Fruit fly (Drosophila melanogaster) whole organism, embryonic: ENCODE measurements around the gene Pep.

Source experiments
- Ada2b ChIP-seq: fragments of 200-800 bp; sonication (Bioruptor generic); IDR thresholded peaks from 2 replicates; pipeline ENCODE4 v1.3.6; 2022; ENCODE audit warnings: missing biosample characterization, missing genetic modification characterization
- BtbVII ChIP-seq: fragments of 200-800 bp; sonication (Bioruptor generic); optimal IDR thresholded peaks from 3 replicates; lab custom pipeline; 2017; ENCODE audit warnings: missing biosample characterization, mild to moderate bottlenecking, missing genetic modification characterization
- CG10321 ChIP-seq: fragments of 200-800 bp; sonication (Bioruptor generic); IDR thresholded peaks from 2 replicates; pipeline ENCODE4 v1.3.6; 2022; ENCODE audit warnings: missing biosample characterization, missing genetic modification characterization
- CG10979 ChIP-seq: fragments of 200-800 bp; sonication (Bioruptor generic); optimal IDR thresholded peaks from 2 replicates; lab custom pipeline; 2018; ENCODE audit warnings: missing biosample characterization, mild to moderate bottlenecking, missing genetic modification characterization, moderate library complexity
- CG11247 ChIP-seq: fragments of 200-800 bp; sonication (Bioruptor generic); IDR thresholded peaks from 2 replicates; pipeline ENCODE4 v1.3.6; 2022; ENCODE audit warnings: missing biosample characterization, missing genetic modification characterization
- CG11723 ChIP-seq: fragments of 200-800 bp; sonication (Bioruptor generic); optimal IDR thresholded peaks from 2 replicates; lab custom pipeline; 2017; ENCODE audit warnings: missing biosample characterization, mild to moderate bottlenecking, missing genetic modification characterization
- CG12299 ChIP-seq: fragments of 200-800 bp; sonication (Bioruptor generic); optimal IDR thresholded peaks from 2 replicates; lab custom pipeline; 2018; ENCODE audit warnings: missing biosample characterization, mild to moderate bottlenecking, missing genetic modification characterization
- CG1602 ChIP-seq: fragments of 200-800 bp; sonication (Bioruptor generic); optimal IDR thresholded peaks from 3 replicates; lab custom pipeline; 2016; ENCODE audit warnings: missing biosample characterization, missing genetic modification characterization
- CG17829 ChIP-seq: fragments of 200-800 bp; optimal IDR thresholded peaks from 2 replicates; lab custom pipeline; 2019; ENCODE audit warnings: missing biosample characterization, mild to moderate bottlenecking, missing genetic modification characterization, moderate library complexity
- CG1792 ChIP-seq: fragments of 200-800 bp; sonication (Bioruptor generic); optimal IDR thresholded peaks from 2 replicates; lab custom pipeline; 2016; ENCODE audit warnings: missing biosample characterization, missing genetic modification characterization
- CG31441 ChIP-seq: fragments of 200-800 bp; sonication (Bioruptor generic); IDR thresholded peaks from 2 replicates; pipeline ENCODE4 v1.3.6; 2022; ENCODE audit warnings: missing biosample characterization, missing genetic modification characterization
- CG33557 ChIP-seq: fragments of 200-800 bp; sonication (Bioruptor generic); optimal IDR thresholded peaks from 2 replicates; lab custom pipeline; 2019; ENCODE audit warnings: missing biosample characterization, mild to moderate bottlenecking, missing genetic modification characterization, moderate library complexity
- CG6654 ChIP-seq: fragments of 200-800 bp; sonication (Bioruptor generic); optimal IDR thresholded peaks from 2 replicates; lab custom pipeline; 2017; ENCODE audit warnings: missing biosample characterization, mild to moderate bottlenecking, missing genetic modification characterization
- CG7357 ChIP-seq: fragments of 200-800 bp; sonication (Bioruptor generic); IDR thresholded peaks from 3 replicates; pipeline ENCODE4 v1.3.6; 2022; ENCODE audit warnings: missing biosample characterization, missing genetic modification characterization
- CG7372 ChIP-seq: fragments of 200-800 bp; sonication (Bioruptor generic); IDR thresholded peaks from 2 replicates; pipeline ENCODE4 v1.3.6; 2022; ENCODE audit warnings: missing biosample characterization, missing genetic modification characterization
- CG7556 ChIP-seq: fragments of 200-800 bp; sonication (Bioruptor generic); optimal IDR thresholded peaks from 2 replicates; lab custom pipeline; 2017; ENCODE audit warnings: missing biosample characterization, mild to moderate bottlenecking, missing genetic modification characterization
- CG7928 ChIP-seq: fragments of 200-800 bp; sonication (Bioruptor generic); optimal IDR thresholded peaks from 2 replicates; lab custom pipeline; 2017; ENCODE audit warnings: missing biosample characterization, mild to moderate bottlenecking, missing genetic modification characterization
- CG8281 ChIP-seq: fragments of 200-800 bp; sonication (Bioruptor generic); optimal IDR thresholded peaks from 2 replicates; lab custom pipeline; 2018; ENCODE audit warnings: missing biosample characterization, mild to moderate bottlenecking, missing genetic modification characterization, moderate library complexity
- CG8478 ChIP-seq: fragments of >200 bp; optimal IDR thresholded peaks from 2 replicates; lab custom pipeline; 2018
- Deaf1 ChIP-seq: fragments of 200-800 bp; optimal IDR thresholded peaks from 3 replicates; lab custom pipeline; 2019; ENCODE audit warnings: missing biosample characterization, mild to moderate bottlenecking, missing genetic modification characterization, moderate library complexity
- Doc2 ChIP-seq: fragments of 200-800 bp; sonication (Bioruptor generic); IDR thresholded peaks from 2 replicates; pipeline ENCODE4 v1.3.6; 2022; ENCODE audit warnings: missing biosample characterization, missing genetic modification characterization
- Kr ChIP-seq: fragments of 200-800 bp; sonication (Bioruptor generic); optimal IDR thresholded peaks from 2 replicates; lab custom pipeline; 2017; ENCODE audit warnings: missing biosample characterization, mild to moderate bottlenecking, missing genetic modification characterization
- MESR4 ChIP-seq: fragments of 200-800 bp; sonication (Bioruptor generic); optimal IDR thresholded peaks from 2 replicates; lab custom pipeline; 2018; ENCODE audit warnings: missing biosample characterization, mild to moderate bottlenecking, missing genetic modification characterization, moderate library complexity
- Mrtf ChIP-seq: fragments of 200-800 bp; sonication (Bioruptor generic); IDR thresholded peaks from 3 replicates; pipeline ENCODE4 v1.3.6; 2022; ENCODE audit warnings: missing biosample characterization, missing genetic modification characterization
- Myb ChIP-seq: fragments of 200-800 bp; sonication (Bioruptor generic); optimal IDR thresholded peaks from 2 replicates; lab custom pipeline; 2016; ENCODE audit warnings: missing biosample characterization, missing genetic modification characterization
- NC2β ChIP-seq: fragments of 200-800 bp; sonication (Bioruptor generic); optimal IDR thresholded peaks from 2 replicates; lab custom pipeline; 2016; ENCODE audit warnings: missing biosample characterization, missing genetic modification characterization
- NK7.1 ChIP-seq: fragments of 200-800 bp; sonication (Bioruptor generic); optimal IDR thresholded peaks from 3 replicates; lab custom pipeline; 2016; ENCODE audit warnings: missing biosample characterization, missing genetic modification characterization
- Tbp ChIP-seq: fragments of >200 bp; optimal IDR thresholded peaks from 2 replicates; lab custom pipeline; 2018; ENCODE audit warnings: missing biosample characterization, missing genetic modification characterization
- ab ChIP-seq: fragments of 200-800 bp; sonication (Bioruptor generic); optimal IDR thresholded peaks from 2 replicates; lab custom pipeline; 2016; ENCODE audit warnings: missing biosample characterization, missing genetic modification characterization
- bbx ChIP-seq: fragments of 200-800 bp; sonication (Bioruptor generic); IDR thresholded peaks from 2 replicates; pipeline ENCODE4 v1.3.6; 2022; ENCODE audit warnings: missing biosample characterization, missing genetic modification characterization; ENCODE audit not compliant: partially characterized antibody
- bsh ChIP-seq, 2 experiments: fragments of 200-800 bp; sonication (Bioruptor generic); optimal IDR thresholded peaks; 2 replicates each; lab custom pipeline; 2017 to 2018; ENCODE audit warnings: mild to moderate bottlenecking in 2 of 2, missing biosample characterization in 2 of 2, missing genetic modification characterization in 2 of 2, moderate library complexity in 1 of 2
- croc ChIP-seq: fragments of 200-800 bp; sonication (Bioruptor generic); conservative IDR thresholded peaks from 3 replicates; pipeline ENCODE4 v1.3.6; 2022; ENCODE audit warnings: missing biosample characterization, missing genetic modification characterization
- fd102C ChIP-seq: fragments of 200-800 bp; sonication (Bioruptor generic); optimal IDR thresholded peaks from 2 replicates; lab custom pipeline; 2018; ENCODE audit warnings: missing biosample characterization, mild to moderate bottlenecking, missing genetic modification characterization, moderate library complexity
- fu2 ChIP-seq: fragments of 200-800 bp; sonication (Bioruptor generic); optimal IDR thresholded peaks from 2 replicates; lab custom pipeline; 2016; ENCODE audit warnings: missing biosample characterization, missing genetic modification characterization
- gsb-n ChIP-seq: fragments of 200-800 bp; sonication (Bioruptor generic); optimal IDR thresholded peaks from 3 replicates; lab custom pipeline; 2018; ENCODE audit warnings: missing biosample characterization, mild to moderate bottlenecking, missing genetic modification characterization
- inv ChIP-seq: fragments of 200-800 bp; sonication (Bioruptor generic); IDR thresholded peaks from 2 replicates; pipeline ENCODE4 v1.3.6; 2022; ENCODE audit warnings: missing biosample characterization, missing genetic modification characterization; ENCODE audit not compliant: partially characterized antibody
- kni ChIP-seq: fragments of 200-800 bp; sonication (Bioruptor generic); optimal IDR thresholded peaks from 3 replicates; lab custom pipeline; 2017; ENCODE audit warnings: mild to moderate bottlenecking, missing biosample characterization, missing genetic modification reagents, missing genetic modification characterization
- lilli ChIP-seq: fragments of 200-800 bp; sonication (Bioruptor generic); optimal IDR thresholded peaks from 3 replicates; lab custom pipeline; 2016; ENCODE audit warnings: missing biosample characterization, missing genetic modification characterization
- onecut ChIP-seq: fragments of 200-800 bp; sonication (Bioruptor generic); IDR thresholded peaks from 2 replicates; pipeline ENCODE4 v1.3.6; 2022; ENCODE audit warnings: missing biosample characterization, missing genetic modification characterization
- ranshi ChIP-seq: fragments of 200-800 bp; sonication (Bioruptor generic); IDR thresholded peaks from 2 replicates; pipeline ENCODE4 v1.3.6; 2022; ENCODE audit warnings: missing biosample characterization, missing genetic modification characterization
- sens ChIP-seq: fragments of 200-800 bp; sonication (Bioruptor generic); peaks from one replicate; lab custom pipeline; 2016; ENCODE audit warnings: missing biosample characterization, missing genetic modification characterization
- sim ChIP-seq: fragments of 200-800 bp; sonication (Bioruptor generic); IDR thresholded peaks from 2 replicates; pipeline ENCODE4 v1.3.6; 2022; ENCODE audit warnings: missing biosample characterization, missing genetic modification characterization
- sisA ChIP-seq: fragments of 200-800 bp; sonication (Bioruptor generic); IDR thresholded peaks from 2 replicates; pipeline ENCODE4 v1.3.6; 2022; ENCODE audit warnings: missing biosample characterization, missing genetic modification characterization
- slou ChIP-seq: fragments of 200-800 bp; sonication (Bioruptor generic); optimal IDR thresholded peaks from 3 replicates; lab custom pipeline; 2016; ENCODE audit warnings: missing biosample characterization, missing genetic modification characterization
- so ChIP-seq: fragments of 200-800 bp; sonication (Bioruptor generic); IDR thresholded peaks from 3 replicates; pipeline ENCODE4 v1.3.6; 2022; ENCODE audit warnings: missing biosample characterization, missing genetic modification characterization
- sqz ChIP-seq: fragments of 200-800 bp; sonication (Bioruptor generic); optimal IDR thresholded peaks from 3 replicates; lab custom pipeline; 2018; ENCODE audit warnings: missing biosample characterization, mild to moderate bottlenecking, missing genetic modification characterization
- tio ChIP-seq: fragments of 200-800 bp; sonication (Bioruptor generic); optimal IDR thresholded peaks from 2 replicates; lab custom pipeline; 2017; ENCODE audit warnings: missing biosample characterization, missing genetic modification characterization, inconsistent platforms
- tx ChIP-seq: fragments of 200-800 bp; sonication (Bioruptor generic); optimal IDR thresholded peaks from 2 replicates; lab custom pipeline; 2016; ENCODE audit warnings: missing biosample characterization, missing genetic modification characterization
- unpg ChIP-seq: fragments of 200-800 bp; sonication (Bioruptor generic); optimal IDR thresholded peaks from 3 replicates; lab custom pipeline; 2018; ENCODE audit warnings: missing biosample characterization, mild to moderate bottlenecking, missing genetic modification characterization, moderate library complexity
- vfl ChIP-seq: fragments of 200-800 bp; sonication (Bioruptor generic); optimal IDR thresholded peaks from 2 replicates; lab custom pipeline; 2016; ENCODE audit warnings: missing biosample characterization, missing genetic modification characterization

The Pep gene

dm6 chr3L:17656716-17657395 is 12.0 kb upstream of the Pep start (continued):
- peak; percentile 10 for TF ChIP-seq NC2β (GFP tag; lab: Kevin White, UChicago)
- TF ChIP-seq unpg (GFP tag; lab: Kevin White, UChicago) = no peak
- TF ChIP-seq CG7556 (GFP tag; lab: Kevin White, UChicago) = no peak
- no peak for TF ChIP-seq Mrtf (GFP tag; lab: Robert Waterston, UW)
- TF ChIP-seq sisA (GFP tag; lab: Robert Waterston, UW) = no peak
- no peak for TF ChIP-seq bbx (GFP tag; lab: Robert Waterston, UW)
- no peak for TF ChIP-seq onecut (GFP tag; lab: Robert Waterston, UW)
- TF ChIP-seq CG1602 (GFP tag; lab: Kevin White, UChicago) = no peak

dm6 chr3L:17655837-17656308 is 11.0 kb upstream of the Pep start:
- TF ChIP-seq CG10321 (GFP tag; lab: Robert Waterston, UW) (no peak), CG8281 (no peak), vfl (GFP tag; lab: Kevin White, UChicago) (no peak), slou (GFP tag; lab: Kevin White, UChicago) (no peak), Kr (GFP tag; lab: Kevin White, UChicago) (no peak), CG7928 (GFP tag; lab: Kevin White, UChicago) (no peak), gsb-n (tag; lab: Kevin White, UChicago) (no peak), croc (GFP tag; lab: Robert Waterston, UW) (no peak), sens (GFP tag; lab: Kevin White, UChicago) (no peak), CG31441 (GFP tag; lab: Robert Waterston, UW) (0 out of 2 replicates have a peak, but pooled peaks have one; percentile 14), sqz (no peak), fd102C (GFP tag; lab: Kevin White, UChicago) (no peak), CG7372 (GFP tag; lab: Robert Waterston, UW) (no peak), MESR4 (GFP tag; lab: Kevin White, UChicago) (no peak), CG11247 (GFP tag; lab: Robert Waterston, UW) (no peak), lilli (GFP tag; lab: Kevin White, UChicago) (no peak), CG8478 (no peak), Deaf1 (tag; lab: Kevin White, UChicago) (no peak), CG10979 (no peak), Doc2 (GFP tag; lab: Robert Waterston, UW) (no peak), CG17829 (tag; lab: Kevin White, UChicago) (no peak), CG11723 (GFP tag; lab: Kevin White, UChicago) (no peak), BtbVII (GFP tag; lab: Kevin White, UChicago) (peak; percentile 87), bsh (GFP tag; optimal IDR thresholded peaks at IDR 0.05; lab: Kevin White, UChicago) (peak in 1 of 2 experiments; percentile 20), tio (no peak), tx (GFP tag; lab: Kevin White, UChicago) (no peak), sim (GFP tag; lab: Robert Waterston, UW) (no peak), Ada2b (GFP tag; lab: Robert Waterston, UW) (no peak), Tbp (GFP tag; lab: Kevin White, UChicago) (no peak), inv (GFP tag; lab: Robert Waterston, UW) (no peak), ranshi (GFP tag; lab: Robert Waterston, UW) (no peak; the same call in 1 of the 2 replicates), NK7.1 (GFP tag; lab: Kevin White, UChicago) (no peak), CG1792 (no peak), kni (GFP tag; lab: Kevin White, UChicago) (no peak), CG12299 (tag; lab: Kevin White, UChicago) (no peak), CG6654 (GFP tag; lab: Kevin White, UChicago) (peak; percentile 98), ab (GFP tag; lab: Kevin White, UChicago) (no peak), so (GFP tag; lab: Robert Waterston, UW) (peak; percentile 49; the same call in 2 of the 3 replicates), CG7357 (GFP tag; lab: Robert Waterston, UW) (no peak), fu2 (GFP tag; lab: Kevin White, UChicago) (no peak), Myb (GFP tag; lab: Kevin White, UChicago) (no peak), CG33557 (GFP tag; lab: Kevin White, UChicago) (no peak)
